Worm (Caenorhabditis elegans): Measurements from ENCODE around the gene C10E2.5.

C10E2.5 gene

ce11 chrX:16754474-16754873 is at the start of gene C10E2.5:
Gene C10E2.5, minus strand, starts transcription at chrX:16754574.
- TF ChIP-seq unc-62 (GFP tag; optimal IDR thresholded peaks at IDR 0.05) = no peak

- no peak for TF ChIP-seq unc-62 (GFP tag; optimal IDR thresholded peaks at IDR 0.05)
Measured at ce11 chrX:16803545-16803944, 49.2 kb upstream of the C10E2.5 start.

- TF ChIP-seq unc-62 (GFP tag; optimal IDR thresholded peaks at IDR 0.05) = no peak
Measured at ce11 chrX:16799065-16799663, 44.8 kb upstream of the C10E2.5 start.

DNA sequence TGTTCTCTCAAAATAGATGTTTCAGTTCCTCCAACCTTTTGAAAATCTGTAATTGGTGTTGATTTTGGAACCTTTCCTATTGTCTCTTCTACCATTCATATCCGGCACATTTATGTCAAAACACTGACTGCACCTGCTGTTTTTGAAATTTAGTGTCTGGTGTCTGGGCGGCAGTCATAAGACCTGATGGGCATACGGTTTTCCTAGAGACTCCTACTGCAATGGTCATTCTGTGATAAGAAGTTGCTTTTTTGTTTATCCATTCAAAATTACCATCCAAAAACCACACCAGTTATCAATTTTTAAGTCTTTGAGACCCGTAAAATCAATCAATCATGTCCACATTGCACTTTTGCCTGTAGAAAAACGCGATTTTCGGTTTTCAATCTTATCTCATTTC is 44.2 kb upstream of the C10E2.5 start:
- TF ChIP-seq unc-62 (GFP tag; optimal IDR thresholded peaks at IDR 0.05) = no peak

DNA sequence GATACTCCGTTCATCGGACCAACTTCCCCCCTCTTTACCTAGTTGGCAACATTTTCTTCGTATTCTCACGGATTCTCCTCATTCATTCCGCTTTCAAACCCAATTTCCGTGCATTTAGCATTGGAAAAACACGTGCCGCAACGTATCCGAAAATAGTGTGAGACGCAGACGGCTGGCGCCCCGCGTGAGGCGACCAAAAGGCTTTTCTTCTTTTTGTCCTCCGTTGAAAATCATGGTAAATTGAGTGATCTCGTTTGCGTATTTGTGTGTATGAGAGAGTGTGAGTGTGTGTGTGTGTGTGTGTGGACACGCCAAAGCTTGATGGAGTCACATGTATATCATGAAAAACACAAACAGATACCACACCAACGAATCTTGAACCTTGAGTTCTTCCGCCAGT is 42.5 kb upstream of the C10E2.5 start:
- TF ChIP-seq unc-62 (GFP tag; optimal IDR thresholded peaks at IDR 0.05) = no peak

DNA sequence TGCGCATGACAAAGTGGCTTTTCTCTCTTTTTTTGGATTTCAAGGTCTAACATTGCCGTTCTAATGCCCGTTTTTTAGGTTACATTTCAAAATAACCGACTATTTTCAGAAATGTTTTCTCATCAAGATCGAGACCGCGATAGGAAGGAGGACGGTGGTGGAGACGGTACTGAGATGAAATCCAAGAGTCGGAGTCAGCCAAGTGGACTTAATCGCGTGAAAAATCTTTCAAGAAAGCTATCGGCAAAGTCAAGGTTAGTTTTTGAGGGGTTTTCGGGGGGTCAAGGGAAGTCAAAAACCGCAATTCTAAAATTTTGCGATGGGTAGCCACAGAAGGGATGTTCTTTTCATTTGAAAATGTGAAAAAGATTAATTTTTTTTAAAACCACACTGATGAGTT is 41.6 kb upstream of the C10E2.5 start, which contains the start of gene aak-2:
aak-2 (plus strand) TSS at position 110 of the 400 bp plus-strand sequence.
- no peak for TF ChIP-seq unc-62 (GFP tag; optimal IDR thresholded peaks at IDR 0.05)

- no peak for TF ChIP-seq unc-62 (GFP tag; optimal IDR thresholded peaks at IDR 0.05)
Measured at ce11 chrX:16793470-16793869, 39.1 kb upstream of the C10E2.5 start.

DNA sequence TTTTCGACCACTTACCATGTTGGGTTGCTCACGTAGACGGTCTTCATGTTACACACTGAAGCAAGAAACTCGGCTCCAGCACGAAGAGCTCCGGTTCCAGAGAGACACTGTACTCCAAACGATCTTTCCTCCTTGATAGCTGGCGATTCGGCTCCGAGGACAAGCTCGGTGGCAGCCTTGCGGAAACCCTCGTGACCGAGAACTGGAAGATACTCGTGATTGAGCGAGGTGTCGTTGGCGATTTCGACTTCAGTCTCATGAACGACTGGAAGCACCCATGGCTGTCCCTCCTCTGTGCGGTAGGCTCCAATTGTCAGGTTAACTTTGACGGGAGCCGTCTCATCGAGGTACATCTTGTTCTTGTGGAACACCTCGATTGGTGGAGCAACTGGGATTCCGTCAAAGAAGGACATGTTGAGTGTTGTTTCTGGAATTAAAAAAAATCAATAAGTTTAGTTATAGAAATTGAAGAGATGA is 38.4 kb upstream of the C10E2.5 start, which contains the start of gene got-1.2:
got-1.2 (minus strand) TSS at position 427 of the 477 bp plus-strand sequence.
- no peak for TF ChIP-seq unc-62 (GFP tag; optimal IDR thresholded peaks at IDR 0.05)

DNA sequence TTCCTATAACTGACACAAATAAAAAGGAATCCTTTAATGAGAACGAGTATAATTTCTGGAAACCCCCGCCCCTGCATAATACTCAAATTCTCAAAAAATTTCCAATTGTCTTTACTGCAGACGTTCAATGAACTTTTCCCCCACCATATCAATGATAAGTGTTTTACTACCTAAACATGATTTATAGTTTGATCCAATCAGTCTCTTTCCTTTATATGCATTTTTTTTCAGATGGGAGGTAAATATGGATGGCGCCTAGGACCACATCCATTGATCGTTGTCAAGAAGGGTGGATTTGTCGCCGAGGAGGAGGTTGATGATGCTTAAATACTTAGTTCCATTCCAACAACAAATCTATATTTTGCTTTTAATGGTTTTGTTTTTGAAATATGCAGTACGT is 32.8 kb upstream of the C10E2.5 start:
- no peak for TF ChIP-seq unc-62 (GFP tag; optimal IDR thresholded peaks at IDR 0.05)

DNA sequence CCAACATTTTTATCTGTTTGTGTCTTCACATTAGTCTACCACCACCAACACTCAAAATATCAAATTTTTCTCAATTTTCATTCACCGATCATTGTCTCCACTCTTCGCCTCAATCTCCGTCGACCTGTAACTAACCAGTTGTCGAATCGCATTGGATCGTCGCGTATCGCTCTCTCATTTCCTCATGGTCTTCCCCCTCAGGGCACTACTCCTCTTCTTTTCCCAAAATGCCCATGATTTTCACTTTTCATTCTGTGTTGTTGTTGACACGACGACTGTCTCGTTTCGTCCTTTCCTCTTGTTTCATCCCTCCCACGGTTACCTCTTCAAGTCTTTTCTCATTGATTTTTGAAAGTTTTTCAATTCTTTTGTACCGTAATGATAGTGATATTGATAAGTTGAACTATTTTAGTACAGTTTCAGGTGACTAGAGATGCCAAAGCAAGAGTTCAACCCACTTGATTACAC is 31.7 kb upstream of the C10E2.5 start, which contains the start of gene T01C8.2:
T01C8.2 (plus strand) TSS at position 418 of the 468 bp plus-strand sequence.
- TF ChIP-seq unc-62 (GFP tag; optimal IDR thresholded peaks at IDR 0.05) = no peak

DNA sequence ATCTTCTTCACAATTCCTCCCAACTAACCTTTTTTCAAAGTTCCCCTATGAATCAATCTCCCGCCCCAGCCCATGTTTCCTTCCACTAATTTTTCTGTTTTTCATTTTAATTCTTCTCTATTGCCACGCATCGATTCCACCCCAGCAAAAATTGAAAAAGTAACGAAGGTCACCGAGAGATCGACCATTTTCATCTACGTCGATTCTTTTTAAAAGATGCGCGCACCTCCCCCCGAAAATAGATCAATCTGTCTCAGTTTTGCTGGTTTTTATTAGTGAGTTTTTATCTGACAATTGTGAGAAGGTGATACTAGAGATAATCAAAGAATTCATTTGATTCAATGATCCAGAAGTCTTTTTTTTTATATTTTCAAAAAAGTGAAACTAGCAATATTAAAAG is 29.7 kb upstream of the C10E2.5 start:
- TF ChIP-seq unc-62 (GFP tag; optimal IDR thresholded peaks at IDR 0.05) = no peak

ce11 chrX:16782797-16783259 is 28.5 kb upstream of the C10E2.5 start, which contains the start of gene T01C8.3:
Gene T01C8.3, minus strand, starts transcription at chrX:16783209.
- no peak for TF ChIP-seq unc-62 (GFP tag; optimal IDR thresholded peaks at IDR 0.05)

- no peak for TF ChIP-seq unc-62 (GFP tag; optimal IDR thresholded peaks at IDR 0.05)
Measured at ce11 chrX:16775335-16775835, 21.0 kb upstream of the C10E2.5 start.

DNA sequence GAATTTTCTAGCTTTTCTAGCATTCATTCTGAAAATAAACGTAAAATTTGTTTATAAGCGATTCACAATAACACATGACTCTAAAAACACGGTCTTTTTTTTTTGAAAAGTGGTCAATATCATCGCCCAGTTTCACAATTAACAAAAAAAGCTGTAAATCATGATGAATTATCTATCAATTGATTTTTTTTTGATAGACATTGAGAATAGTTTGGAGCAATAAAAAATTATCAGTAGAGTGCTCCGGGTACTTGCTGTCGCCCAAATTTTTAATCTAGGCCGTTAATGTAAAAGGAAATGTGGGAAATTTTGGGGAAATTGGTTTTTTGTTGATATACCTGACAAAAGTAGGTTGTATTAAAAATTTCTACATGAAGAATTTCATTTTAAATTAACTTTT is 19.0 kb upstream of the C10E2.5 start:
- no peak for TF ChIP-seq unc-62 (GFP tag; optimal IDR thresholded peaks at IDR 0.05)

DNA sequence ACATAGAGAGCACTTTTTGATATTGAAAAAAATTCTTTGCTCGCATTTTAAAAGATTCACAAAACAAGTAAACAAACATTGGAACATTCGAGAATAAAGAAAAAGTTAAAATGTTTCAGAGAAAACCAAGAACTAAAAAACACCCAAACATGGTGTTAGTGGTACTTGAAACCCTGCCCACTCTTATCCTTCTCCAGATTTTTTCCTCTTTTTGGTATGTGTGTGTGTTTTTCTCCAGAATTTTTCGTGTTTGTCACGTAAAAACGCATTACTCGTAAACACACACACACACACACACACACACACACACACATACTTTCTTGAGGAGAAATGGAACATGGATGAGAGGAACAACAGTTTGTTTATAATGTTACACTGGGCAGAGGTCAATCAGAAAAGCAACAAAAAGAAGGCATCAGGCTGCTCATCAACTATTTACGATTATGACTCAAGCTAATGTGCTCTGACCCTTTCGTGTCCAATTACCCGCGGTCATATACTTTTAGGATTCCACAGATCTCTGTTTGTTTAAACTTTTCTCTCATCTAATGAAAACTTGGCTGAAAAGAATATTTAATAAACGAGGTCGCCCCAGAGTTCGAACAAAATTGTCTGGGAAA is 17.8 kb upstream of the C10E2.5 start:
- no peak for TF ChIP-seq unc-62 (GFP tag; optimal IDR thresholded peaks at IDR 0.05)

ce11 chrX:16770919-16771318 is 16.5 kb upstream of the C10E2.5 start:
- TF ChIP-seq unc-62 (GFP tag; optimal IDR thresholded peaks at IDR 0.05) = no peak

DNA sequence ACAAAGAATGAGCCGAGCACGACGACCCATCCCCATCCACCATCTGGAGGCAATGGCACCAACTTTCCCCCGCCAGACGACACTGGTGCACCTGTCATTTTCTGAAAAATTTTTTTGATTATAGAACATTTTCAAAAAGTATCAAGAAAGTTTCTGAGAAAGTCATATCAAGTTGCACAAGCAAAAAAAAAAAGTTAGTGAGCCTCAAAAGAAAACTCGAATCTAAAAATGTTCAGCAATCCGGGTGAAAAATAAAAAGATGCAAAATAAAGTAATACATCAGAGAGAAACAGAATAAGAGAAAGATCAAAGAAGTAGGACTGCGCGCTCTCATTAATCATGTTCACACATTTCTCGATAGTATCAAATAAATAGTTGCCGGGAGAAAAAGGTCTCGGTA is 16.0 kb upstream of the C10E2.5 start, which contains the start of gene mct-6:
mct-6 (minus strand) TSS at position 101 of the 400 bp plus-strand sequence.
- no peak for TF ChIP-seq unc-62 (GFP tag; optimal IDR thresholded peaks at IDR 0.05)

Measured in whole organism, dauer.